Fruit fly (Drosophila melanogaster) S2 (cell line): ENCODE results near the gene CG9281.

Source experiments
- CG8478 ChIP-seq: fragments of >200 bp; optimal IDR thresholded peaks from 2 replicates; lab custom pipeline; 2018
- CTCF ChIP-seq, 2 experiments: fragments of >200 bp; optimal IDR thresholded peaks; 2 replicates each; lab custom pipeline; 2018

The CG9281 gene

dm6 chrX:15731968-15732367, 21.6 kb upstream of the CG9281 start, which contains the start of gene CG8191:
TSS of gene CG8191 (plus strand) at chrX:15732178.
- TF ChIP-seq CG8478 (lab: Kevin White, UChicago): no peak
- no peak for TF ChIP-seq CTCF (optimal IDR thresholded peaks at IDR 0.05; lab: Kevin White, UChicago)

DNA sequence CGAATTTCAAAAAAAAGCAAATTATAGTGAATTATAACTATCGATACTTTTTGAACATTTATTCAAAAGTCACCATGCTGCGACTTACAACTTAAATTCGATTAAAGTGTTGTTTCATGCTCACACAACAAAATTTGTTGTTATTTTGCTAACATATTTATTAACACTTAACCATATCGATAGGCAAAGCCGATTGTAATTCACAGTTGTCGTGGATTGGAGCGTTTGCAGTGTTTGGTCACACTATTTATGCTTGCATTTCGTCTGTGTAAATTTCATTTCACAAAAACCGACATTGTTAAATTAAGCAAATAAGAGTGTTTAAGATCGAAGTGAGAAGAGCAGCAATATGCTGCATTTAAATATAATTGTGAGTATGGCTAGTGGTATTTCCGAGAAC, 2.1 kb upstream of the CG9281 start, which contains the start of gene HUWE1:
Gene HUWE1, plus strand, starts transcription at position 220 of the 400 bp plus-strand sequence.
- TF ChIP-seq CG8478 (lab: Kevin White, UChicago): no peak
- TF ChIP-seq CTCF (optimal IDR thresholded peaks at IDR 0.05; lab: Kevin White, UChicago): no peak

DNA sequence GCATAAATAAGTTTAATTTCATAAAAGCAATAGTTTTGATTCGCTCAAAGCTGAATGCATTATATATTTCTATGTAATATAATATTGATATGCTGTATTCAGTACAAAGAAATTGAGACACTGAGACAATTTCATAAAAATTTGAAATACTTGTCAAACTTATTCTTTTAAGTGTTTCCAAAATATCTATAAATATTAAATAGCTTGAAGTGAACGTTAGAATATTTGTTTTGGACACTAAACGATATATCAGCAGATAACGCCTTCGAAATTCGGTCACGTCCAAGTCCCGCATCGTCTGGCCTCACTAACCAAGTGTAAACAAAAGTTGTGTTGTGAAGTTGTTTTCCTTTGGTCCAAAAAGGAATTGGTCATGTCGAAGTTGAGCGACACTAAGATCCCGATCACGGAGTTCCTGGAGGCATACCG, 426 bp upstream of the CG9281 start:
- TF ChIP-seq CG8478 (lab: Kevin White, UChicago) (no peak), CTCF (optimal IDR thresholded peaks at IDR 0.05; lab: Kevin White, UChicago) (no peak)

DNA sequence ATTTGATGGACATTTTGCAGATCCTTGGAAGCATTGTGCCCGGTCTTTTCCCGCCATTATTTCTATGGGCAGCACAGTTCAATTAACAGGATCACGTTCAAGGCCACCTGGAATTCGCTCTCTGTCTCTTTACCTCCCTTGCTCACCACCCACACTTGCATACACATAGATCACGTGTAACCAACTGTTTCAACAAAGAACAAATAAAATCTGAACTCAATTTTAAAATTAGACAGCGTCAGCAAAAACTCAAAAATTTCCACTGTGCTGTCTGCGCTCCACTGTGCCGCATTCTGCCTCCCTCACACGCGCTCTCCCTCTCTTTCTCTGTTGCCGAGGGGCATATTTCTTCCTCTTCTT, 735 bp downstream of the CG9281 start:
- TF ChIP-seq CG8478 (lab: Kevin White, UChicago): no peak
- TF ChIP-seq CTCF (optimal IDR thresholded peaks at IDR 0.05; lab: Kevin White, UChicago): no peak

dm6 chrX:15703720-15704206, 6.6 kb downstream of the CG9281 start, which contains the start of the genes Pis and Hap40:
TSS of gene Pis (minus strand) at chrX:15703770.
TSS of gene Hap40 (plus strand) at chrX:15704125.
- TF ChIP-seq CTCF (optimal IDR thresholded peaks at IDR 0.05; lab: Kevin White, UChicago) (no peak), CG8478 (lab: Kevin White, UChicago) (no peak)

DNA sequence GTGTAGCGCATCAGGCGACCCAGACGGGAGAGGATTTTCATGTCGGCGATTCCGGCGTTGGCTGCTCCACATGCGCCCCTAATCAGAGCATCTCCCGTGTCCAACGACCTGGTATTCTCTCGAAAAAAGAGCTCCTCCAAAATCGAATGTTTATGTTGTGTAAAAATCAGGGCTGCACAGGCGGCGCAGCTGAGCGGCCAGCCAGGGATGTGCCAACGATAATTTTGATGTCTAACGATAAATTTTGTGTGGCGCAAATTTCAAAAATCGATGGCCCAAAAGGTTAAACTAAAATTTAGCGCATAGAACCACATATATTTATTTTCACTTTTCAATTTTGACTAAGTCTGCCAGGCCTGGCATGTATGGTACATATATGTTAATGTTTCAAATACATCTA, 9.3 kb downstream of the CG9281 start, which contains the start of gene CG9240:
Gene CG9240, minus strand, starts transcription at position 213 of the 400 bp plus-strand sequence.
- TF ChIP-seq CTCF (optimal IDR thresholded peaks at IDR 0.05; lab: Kevin White, UChicago) (no peak), CG8478 (lab: Kevin White, UChicago) (no peak)

dm6 chrX:15697581-15698208, 12.6 kb downstream of the CG9281 start:
- TF ChIP-seq CG8478 (lab: Kevin White, UChicago): no peak

- TF ChIP-seq CTCF (optimal IDR thresholded peaks at IDR 0.05; lab: Kevin White, UChicago) (no peak), CG8478 (lab: Kevin White, UChicago) (no peak)
Measured at dm6 chrX:15696854-15697540, 13.3 kb downstream of the CG9281 start, which contains the start of gene CG8128. TSS of gene CG8128 (plus strand) at chrX:15697494.

- no peak for TF ChIP-seq CTCF (optimal IDR thresholded peaks at IDR 0.05; lab: Kevin White, UChicago)
Measured at dm6 chrX:15688757-15689156, 21.6 kb downstream of the CG9281 start, which contains the start of gene CG15599. TSS of gene CG15599 (minus strand) at chrX:15688857.

dm6 chrX:15684419-15684818, 25.9 kb downstream of the CG9281 start:
- no peak for TF ChIP-seq CTCF (optimal IDR thresholded peaks at IDR 0.05; lab: Kevin White, UChicago)
- TF ChIP-seq CG8478 (lab: Kevin White, UChicago): no peak

DNA sequence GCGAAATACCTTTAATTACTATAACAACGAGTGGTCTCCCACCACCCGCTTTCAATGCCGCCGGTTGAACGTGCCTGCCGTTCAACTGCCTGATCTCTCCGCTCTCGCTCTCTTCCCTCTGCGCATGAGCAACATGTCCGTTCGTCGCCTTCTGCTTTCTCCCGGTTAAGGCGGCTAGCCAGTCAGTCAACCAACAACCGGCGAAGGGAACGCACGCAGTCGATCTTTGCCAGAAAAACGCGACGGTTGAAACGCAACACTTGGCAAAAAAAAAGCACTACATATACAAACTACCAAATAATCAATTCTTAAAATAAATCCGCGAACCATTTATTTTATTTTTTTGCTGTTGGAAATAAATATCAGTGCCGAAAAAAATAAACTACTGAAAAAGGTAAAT, 35.0 kb downstream of the CG9281 start, which contains the start of gene CG12708:
Gene CG12708, plus strand, starts transcription at position 183 of the 400 bp plus-strand sequence.
- no peak for TF ChIP-seq CG8478 (lab: Kevin White, UChicago)
- TF ChIP-seq CTCF (optimal IDR thresholded peaks at IDR 0.05; lab: Kevin White, UChicago): no peak

- TF ChIP-seq CTCF (optimal IDR thresholded peaks at IDR 0.05; lab: Kevin White, UChicago) (no peak), CG8478 (lab: Kevin White, UChicago) (no peak)
Measured at dm6 chrX:15674337-15674736, 36.0 kb downstream of the CG9281 start.

- no peak for TF ChIP-seq CG8478 (lab: Kevin White, UChicago)
- TF ChIP-seq CTCF (optimal IDR thresholded peaks at IDR 0.05; lab: Kevin White, UChicago): no peak
Measured at dm6 chrX:15671026-15671563, 39.2 kb downstream of the CG9281 start, which contains the start of gene CG15646. TSS of gene CG15646 (minus strand) at chrX:15671029.

dm6 chrX:15662285-15662684, 48.1 kb downstream of the CG9281 start, which contains the start of gene CG8119:
TSS of gene CG8119 (plus strand) at chrX:15662585.
- TF ChIP-seq CTCF (optimal IDR thresholded peaks at IDR 0.05; lab: Kevin White, UChicago) (no peak), CG8478 (lab: Kevin White, UChicago) (no peak)
